Fruit fly (Drosophila melanogaster) whole organism, adult: ENCODE measurements around the gene mio.

Source experiments
- CG11617 ChIP-seq: fragments of 200-800 bp; sonication (Bioruptor generic); optimal IDR thresholded peaks from 2 replicates; lab custom pipeline; 2017; ENCODE audit warnings: mild to moderate bottlenecking, missing biosample characterization, missing genetic modification reagents, missing genetic modification characterization
- CG12768 ChIP-seq: fragments of 200-800 bp; sonication (Bioruptor generic); optimal IDR thresholded peaks from 2 replicates; lab custom pipeline; 2017; ENCODE audit warnings: missing biosample characterization, missing genetic modification characterization, mild to moderate bottlenecking, moderate library complexity, missing genetic modification reagents
- CG14711 ChIP-seq: fragments of 200-800 bp; sonication (Bioruptor generic); optimal IDR thresholded peaks from 2 replicates; lab custom pipeline; 2018; ENCODE audit warnings: missing biosample characterization, mild to moderate bottlenecking, missing genetic modification characterization, moderate library complexity
- CG1620 ChIP-seq: fragments of 200-800 bp; sonication (Bioruptor generic); optimal IDR thresholded peaks from 2 replicates; lab custom pipeline; 2016; ENCODE audit warnings: missing biosample characterization, missing genetic modification characterization
- CG33017 ChIP-seq: fragments of 200-800 bp; sonication (Bioruptor generic); optimal IDR thresholded peaks from 2 replicates; lab custom pipeline; 2018; ENCODE audit warnings: missing biosample characterization, mild to moderate bottlenecking, missing genetic modification characterization, moderate library complexity
- CG5204 ChIP-seq: fragments of 200-800 bp; sonication (Bioruptor generic); optimal IDR thresholded peaks from 2 replicates; lab custom pipeline; 2016; ENCODE audit warnings: missing biosample characterization, missing genetic modification characterization
- CG7045 ChIP-seq: fragments of 200-800 bp; sonication (Bioruptor generic); optimal IDR thresholded peaks from 2 replicates; lab custom pipeline; 2017; ENCODE audit warnings: missing biosample characterization, mild to moderate bottlenecking, missing genetic modification characterization
- CG7101 ChIP-seq: fragments of 200-800 bp; sonication (Bioruptor generic); optimal IDR thresholded peaks from 2 replicates; lab custom pipeline; 2018; ENCODE audit warnings: missing biosample characterization, mild to moderate bottlenecking, missing genetic modification characterization, moderate library complexity
- Clk ChIP-seq: fragments of 200-800 bp; sonication (Bioruptor generic); optimal IDR thresholded peaks from 2 replicates; lab custom pipeline; 2017; ENCODE audit warnings: missing biosample characterization, missing genetic modification characterization
- Crg-1 ChIP-seq: fragments of 200-800 bp; sonication (Bioruptor generic); optimal IDR thresholded peaks from 2 replicates; lab custom pipeline; 2016; ENCODE audit warnings: missing biosample characterization, missing genetic modification characterization
- Hr96 ChIP-seq: fragments of 200-800 bp; sonication (Bioruptor generic); optimal IDR thresholded peaks from 2 replicates; lab custom pipeline; 2016; ENCODE audit warnings: missing biosample characterization, missing genetic modification characterization
- Mnt ChIP-seq: fragments of 200-800 bp; sonication (Bioruptor generic); optimal IDR thresholded peaks from 2 replicates; lab custom pipeline; 2016; ENCODE audit warnings: missing biosample characterization, mild to moderate bottlenecking, missing genetic modification characterization
- bab1 ChIP-seq: fragments of 200-800 bp; sonication (Bioruptor generic); optimal IDR thresholded peaks from 3 replicates; lab custom pipeline; 2019; ENCODE audit warnings: missing biosample characterization, mild to moderate bottlenecking, missing genetic modification characterization, moderate library complexity
- cic ChIP-seq: fragments of 200-800 bp; sonication (Bioruptor generic); optimal IDR thresholded peaks from 2 replicates; lab custom pipeline; 2017; ENCODE audit warnings: missing biosample characterization, mild to moderate bottlenecking, missing genetic modification characterization, moderate library complexity
- cnc ChIP-seq, 2 experiments: fragments of >200 bp; optimal IDR thresholded peaks; 2 replicates each; lab custom pipeline; 2017
- kay ChIP-seq: fragments of 200-800 bp; sonication (Bioruptor generic); peaks from one replicate; lab custom pipeline; 2016; ENCODE audit warnings: missing biosample characterization, missing genetic modification characterization, borderline replicate concordance
- ovo ChIP-seq: fragments of 200-800 bp; sonication (Bioruptor generic); optimal IDR thresholded peaks from 2 replicates; lab custom pipeline; 2016; ENCODE audit warnings: missing biosample characterization, missing genetic modification characterization
- pad ChIP-seq: fragments of 200-800 bp; sonication (Bioruptor generic); optimal IDR thresholded peaks from 3 replicates; lab custom pipeline; 2017; ENCODE audit warnings: missing biosample characterization, missing genetic modification characterization, mild to moderate bottlenecking, moderate library complexity, missing genetic modification reagents
- tj ChIP-seq: fragments of 200-800 bp; sonication (Bioruptor generic); optimal IDR thresholded peaks from 3 replicates; lab custom pipeline; 2017; ENCODE audit warnings: missing biosample characterization, mild to moderate bottlenecking, missing genetic modification characterization, moderate library complexity
- toe ChIP-seq: fragments of 200-800 bp; sonication (Bioruptor generic); optimal IDR thresholded peaks from 2 replicates; lab custom pipeline; 2016; ENCODE audit warnings: missing biosample characterization, missing genetic modification characterization

Gene mio

dm6 chr2L:2227316-2227715 lies 10.2 kb downstream of the mio start:
- TF ChIP-seq CG7101 (tag; lab: Kevin White, UChicago) (peak; percentile 49), bab1 (GFP tag; lab: Kevin White, UChicago) (no peak), CG33017 (peak; percentile 40), CG1620 (GFP tag; lab: Kevin White, UChicago) (peak; percentile 9), CG7045 (GFP tag; lab: Kevin White, UChicago) (peak; percentile 23), kay (GFP tag; lab: Kevin White, UChicago) (peak; percentile 84), CG14711 (tag; lab: Kevin White, UChicago) (peak; percentile 7), pad (GFP tag; lab: Kevin White, UChicago) (no peak)

dm6 chr2L:2228179-2228849 lies 11.2 kb downstream of the mio start:
- peak; percentile 1 for TF ChIP-seq kay (GFP tag; lab: Kevin White, UChicago)
- no peak for TF ChIP-seq CG11617
- TF ChIP-seq CG14711 (tag; lab: Kevin White, UChicago): no peak
- TF ChIP-seq Mnt: peak; percentile 51
- TF ChIP-seq pad (GFP tag; lab: Kevin White, UChicago): peak; percentile 39
- TF ChIP-seq CG12768 (GFP tag; lab: Kevin White, UChicago): peak; percentile 66
- peak; percentile 61 for TF ChIP-seq cic (GFP tag; lab: Kevin White, UChicago)

- TF ChIP-seq Crg-1 (GFP tag; lab: Kevin White, UChicago) (no peak), cnc (optimal IDR thresholded peaks at IDR 0.05; lab: Kevin White, UChicago) (no peak), CG5204 (GFP tag; lab: Kevin White, UChicago) (no peak), pad (GFP tag; lab: Kevin White, UChicago) (no peak), cic (GFP tag; lab: Kevin White, UChicago) (peak; percentile 69), toe (GFP tag; lab: Kevin White, UChicago) (no peak), CG14711 (tag; lab: Kevin White, UChicago) (no peak), CG33017 (no peak), bab1 (GFP tag; lab: Kevin White, UChicago) (peak; percentile 69), kay (GFP tag; lab: Kevin White, UChicago) (peak; percentile 97), Mnt (peak; percentile 33), CG7101 (tag; lab: Kevin White, UChicago) (peak; percentile 30), CG12768 (GFP tag; lab: Kevin White, UChicago) (peak; percentile 39), Clk (GFP tag; lab: Kevin White, UChicago) (no peak), CG1620 (GFP tag; lab: Kevin White, UChicago) (no peak), CG7045 (GFP tag; lab: Kevin White, UChicago) (no peak), Hr96 (no peak), tj (peak; percentile 22), ovo (GFP tag; lab: Kevin White, UChicago) (no peak), CG11617 (no peak)
These were observed 19.6 kb downstream of the mio start, which contains the start of gene Sec24CD for dm6 chr2L:2236722-2237121. TSS of gene Sec24CD (minus strand) at chr2L:2236844.

- TF ChIP-seq ovo (GFP tag; lab: Kevin White, UChicago) (no peak), CG1620 (GFP tag; lab: Kevin White, UChicago) (no peak), CG33017 (no peak), CG12768 (GFP tag; lab: Kevin White, UChicago) (no peak), CG14711 (tag; lab: Kevin White, UChicago) (no peak), CG5204 (GFP tag; lab: Kevin White, UChicago) (no peak), kay (GFP tag; lab: Kevin White, UChicago) (no peak), Crg-1 (GFP tag; lab: Kevin White, UChicago) (no peak), CG7101 (tag; lab: Kevin White, UChicago) (no peak)
These were observed 21.1 kb downstream of the mio start, which contains the start of gene Tengl3 for dm6 chr2L:2238151-2238550. TSS of gene Tengl3 (minus strand) at chr2L:2238251.

- no peak for TF ChIP-seq cic (GFP tag; lab: Kevin White, UChicago)
- TF ChIP-seq kay (GFP tag; lab: Kevin White, UChicago): no peak
- TF ChIP-seq cnc (optimal IDR thresholded peaks at IDR 0.05; lab: Kevin White, UChicago): no peak
- no peak for TF ChIP-seq CG14711 (tag; lab: Kevin White, UChicago)
- TF ChIP-seq CG5204 (GFP tag; lab: Kevin White, UChicago): no peak
- no peak for TF ChIP-seq CG33017
- no peak for TF ChIP-seq pad (GFP tag; lab: Kevin White, UChicago)
- no peak for TF ChIP-seq CG7101 (tag; lab: Kevin White, UChicago)
- TF ChIP-seq Mnt: no peak
- no peak for TF ChIP-seq ovo (GFP tag; lab: Kevin White, UChicago)
- no peak for TF ChIP-seq Clk (GFP tag; lab: Kevin White, UChicago)
- no peak for TF ChIP-seq CG7045 (GFP tag; lab: Kevin White, UChicago)
- no peak for TF ChIP-seq bab1 (GFP tag; lab: Kevin White, UChicago)
- no peak for TF ChIP-seq Crg-1 (GFP tag; lab: Kevin White, UChicago)
- TF ChIP-seq CG12768 (GFP tag; lab: Kevin White, UChicago): no peak
- TF ChIP-seq CG11617: no peak
- no peak for TF ChIP-seq Hr96
- TF ChIP-seq toe (GFP tag; lab: Kevin White, UChicago): no peak
- TF ChIP-seq tj: no peak
These were observed 22.2 kb downstream of the mio start, which contains the start of gene Tengl2 for dm6 chr2L:2239284-2239683. TSS of gene Tengl2 (minus strand) at chr2L:2239384.

dm6 chr2L:2240493-2240892 lies 23.4 kb downstream of the mio start, which contains the start of gene Tengl1:
TSS of gene Tengl1 (minus strand) at chr2L:2240593.
- TF ChIP-seq Crg-1 (GFP tag; lab: Kevin White, UChicago) (no peak), ovo (GFP tag; lab: Kevin White, UChicago) (no peak), pad (GFP tag; lab: Kevin White, UChicago) (no peak)
